Worm (Caenorhabditis elegans) whole organism, L3 larva: Measurements from ENCODE around the gene srx-85.
A peak's percentile ranks its signal among the peaks of the same experiment; 100 is the strongest.

Experiments
- R02D3.7 ChIP-seq: fragments of 150-350 bp; optimal IDR thresholded peaks from 2 replicates; lab custom pipeline; 2014; ENCODE audit warnings: missing biosample characterization, missing genetic modification characterization
- ama-1 ChIP-seq: fragments of 150-350 bp; optimal IDR thresholded peaks from 2 replicates; lab custom pipeline; 2018
- elt-1 ChIP-seq: fragments of 150-350 bp; optimal IDR thresholded peaks from 2 replicates; lab custom pipeline; 2014; ENCODE audit warnings: missing biosample characterization, missing genetic modification characterization
- elt-3 ChIP-seq, 3 experiments: fragments of 150-350 bp in 1 of 3; sonication (generic microtip) in 2 of 3; optimal IDR thresholded peaks; 2 replicates in 2 of 3; 4 replicates in 1 of 3; lab custom pipeline; 2014 to 2017; ENCODE audit warnings: missing biosample characterization in 3 of 3, missing genetic modification characterization in 3 of 3
- fos-1 ChIP-seq: fragments of 150-350 bp; optimal IDR thresholded peaks from 2 replicates; lab custom pipeline; 2014; ENCODE audit warnings: missing biosample characterization, missing genetic modification characterization
- lsy-12 ChIP-seq: sonication (generic microtip); optimal IDR thresholded peaks from 2 replicates; lab custom pipeline; 2016; ENCODE audit warnings: mild to moderate bottlenecking, missing genetic modification characterization, missing compliant biosample characterization
- nhr-237 ChIP-seq: fragments of 150-350 bp; optimal IDR thresholded peaks from 2 replicates; lab custom pipeline; 2014; ENCODE audit warnings: missing biosample characterization, missing genetic modification characterization
- nhr-25 ChIP-seq: sonication (generic microtip); optimal IDR thresholded peaks from 2 replicates; lab custom pipeline; 2017; ENCODE audit warnings: missing biosample characterization, missing genetic modification characterization
- nhr-28 ChIP-seq: fragments of 150-350 bp; optimal IDR thresholded peaks from 2 replicates; lab custom pipeline; 2014; ENCODE audit warnings: missing biosample characterization, missing genetic modification characterization
- pha-4 ChIP-seq: fragments of 150-350 bp; optimal IDR thresholded peaks from 2 replicates; lab custom pipeline; 2014; ENCODE audit warnings: missing biosample characterization, missing genetic modification reagents, missing genetic modification characterization
- skn-1 ChIP-seq: fragments of 150-350 bp; optimal IDR thresholded peaks from 2 replicates; lab custom pipeline; 2014; ENCODE audit warnings: missing biosample characterization, missing genetic modification characterization

DNA sequence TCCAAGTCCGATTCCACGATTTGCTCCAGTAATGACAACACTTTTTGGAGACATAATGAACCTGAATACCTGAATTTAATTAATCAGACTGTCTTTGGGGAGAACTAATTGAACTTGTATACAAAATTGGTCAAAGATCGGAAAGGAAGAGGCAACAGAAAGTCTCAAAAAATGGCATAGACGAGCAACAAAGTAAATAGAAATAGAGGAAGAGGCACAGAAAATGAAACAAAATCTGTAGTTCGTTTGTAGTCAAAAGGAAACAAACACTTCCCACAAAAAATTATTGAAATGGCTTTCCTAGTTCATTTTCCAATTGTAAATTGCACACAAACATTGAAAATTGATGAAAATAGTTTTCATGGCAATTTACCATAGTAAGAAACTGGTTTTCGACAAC, 37.8 kb upstream of the srx-85 start, which contains the start of gene C55A6.6:
- TF ChIP-seq nhr-25 (no peak), lsy-12 (tag; lab: Kevin White, UChicago) (no peak), nhr-28 (tag; lab: Kevin White, UChicago) (no peak), skn-1 (tag; lab: Kevin White, UChicago) (no peak), R02D3.7 (tag; lab: Kevin White, UChicago) (no peak), ama-1 (lab: Kevin White, UChicago) (no peak), fos-1 (tag; lab: Kevin White, UChicago) (no peak), elt-1 (tag; lab: Kevin White, UChicago) (no peak), nhr-237 (no peak), elt-3 (tag; optimal IDR thresholded peaks at IDR 0.05; lab: Kevin White, UChicago) (no peak), pha-4 (tag; lab: Kevin White, UChicago) (peak; percentile 93)
